Fruit fly (Drosophila melanogaster) whole organism, embryonic: ENCODE measurements around the gene Kmn1.

Experiments
- CG10321 ChIP-seq: fragments of 200-800 bp; sonication (Bioruptor generic); IDR thresholded peaks from 2 replicates; pipeline ENCODE4 v1.3.6; 2022; ENCODE audit warnings: missing biosample characterization, missing genetic modification characterization
- CG11398 ChIP-seq: fragments of 200-800 bp; sonication (Bioruptor generic); optimal IDR thresholded peaks from 2 replicates; lab custom pipeline; 2016; ENCODE audit warnings: missing biosample characterization, missing genetic modification characterization
- CG14050 ChIP-seq: fragments of 200-800 bp; sonication (Bioruptor generic); IDR thresholded peaks from 3 replicates; pipeline ENCODE4 v1.3.6; 2022; ENCODE audit warnings: missing biosample characterization, missing genetic modification characterization
- CG1529 ChIP-seq: fragments of 200-800 bp; sonication (Bioruptor generic); optimal IDR thresholded peaks from 3 replicates; lab custom pipeline; 2018; ENCODE audit warnings: missing biosample characterization, missing genetic modification characterization
- CG15696 ChIP-seq: fragments of 200-800 bp; sonication (Bioruptor generic); optimal IDR thresholded peaks from 2 replicates; lab custom pipeline; 2019; ENCODE audit warnings: missing biosample characterization, mild to moderate bottlenecking, missing genetic modification characterization, moderate library complexity
- CG16815 ChIP-seq: fragments of 200-800 bp; sonication (Bioruptor generic); optimal IDR thresholded peaks from 3 replicates; lab custom pipeline; 2017; ENCODE audit warnings: missing biosample characterization, mild to moderate bottlenecking, missing genetic modification characterization
- CG17186 ChIP-seq: fragments of 200-800 bp; sonication (Bioruptor generic); optimal IDR thresholded peaks from 3 replicates; lab custom pipeline; 2017; ENCODE audit warnings: missing biosample characterization, missing genetic modification reagents, missing genetic modification characterization
- CG17359 ChIP-seq: fragments of 200-800 bp; sonication (Bioruptor generic); optimal IDR thresholded peaks from 3 replicates; lab custom pipeline; 2018; ENCODE audit warnings: missing biosample characterization, mild to moderate bottlenecking, missing genetic modification characterization, moderate library complexity
- CG17568 ChIP-seq: fragments of 200-800 bp; sonication (Bioruptor generic); optimal IDR thresholded peaks from 2 replicates; lab custom pipeline; 2018; ENCODE audit warnings: missing biosample characterization, mild to moderate bottlenecking, missing genetic modification characterization, moderate library complexity
- CG18011 ChIP-seq: fragments of 200-800 bp; sonication (Bioruptor generic); optimal IDR thresholded peaks from 2 replicates; lab custom pipeline; 2017; ENCODE audit warnings: missing biosample characterization, missing genetic modification characterization, mild to moderate bottlenecking, moderate library complexity, missing genotype
- CG18764 ChIP-seq: fragments of 200-800 bp; sonication (Bioruptor generic); optimal IDR thresholded peaks from 3 replicates; lab custom pipeline; 2016; ENCODE audit warnings: missing biosample characterization, missing genetic modification characterization
- CG33213 ChIP-seq: fragments of 200-800 bp; sonication (Bioruptor generic); optimal IDR thresholded peaks from 3 replicates; lab custom pipeline; 2016; ENCODE audit warnings: missing biosample characterization, missing genetic modification characterization
- CG4707 ChIP-seq: fragments of 200-800 bp; sonication (Bioruptor generic); optimal IDR thresholded peaks from 2 replicates; lab custom pipeline; 2018; ENCODE audit warnings: missing biosample characterization, mild to moderate bottlenecking, missing genetic modification characterization, moderate library complexity
- CG8478 ChIP-seq: fragments of >200 bp; optimal IDR thresholded peaks from 2 replicates; lab custom pipeline; 2018
- Camta ChIP-seq: fragments of 200-800 bp; sonication (Bioruptor generic); optimal IDR thresholded peaks from 2 replicates; lab custom pipeline; 2016; ENCODE audit warnings: missing biosample characterization, missing genetic modification characterization
- Dip2 ChIP-seq: fragments of 200-800 bp; sonication (Bioruptor generic); IDR thresholded peaks from 2 replicates; pipeline ENCODE4 v1.3.6; 2022; ENCODE audit warnings: missing biosample characterization, missing genetic modification characterization
- Dref ChIP-seq: fragments of 200-800 bp; sonication (Bioruptor generic); IDR thresholded peaks from 2 replicates; pipeline ENCODE4 v1.3.6; 2022; ENCODE audit warnings: missing biosample characterization, missing genetic modification characterization
- Elba2 ChIP-seq: fragments of 200-800 bp; sonication (Bioruptor generic); optimal IDR thresholded peaks from 3 replicates; lab custom pipeline; 2016; ENCODE audit warnings: missing biosample characterization, missing genetic modification characterization
- Ets65A ChIP-seq: fragments of 200-800 bp; sonication (Bioruptor generic); peaks from one replicate; lab custom pipeline; 2016; ENCODE audit warnings: missing biosample characterization, missing genetic modification characterization
- Fer3 ChIP-seq: fragments of 200-800 bp; sonication (Bioruptor generic); optimal IDR thresholded peaks from 2 replicates; lab custom pipeline; 2018; ENCODE audit warnings: missing biosample characterization, mild to moderate bottlenecking, missing genetic modification characterization, moderate library complexity
- Hmr ChIP-seq: fragments of 200-800 bp; sonication (Bioruptor generic); optimal IDR thresholded peaks from 3 replicates; lab custom pipeline; 2017; ENCODE audit warnings: mild to moderate bottlenecking, missing biosample characterization, missing genetic modification reagents, missing genetic modification characterization
- Hsf ChIP-seq: fragments of 200-800 bp; sonication (Bioruptor generic); optimal IDR thresholded peaks from 3 replicates; lab custom pipeline; 2016; ENCODE audit warnings: missing biosample characterization, missing genetic modification characterization
- Sox102F ChIP-seq: fragments of 200-800 bp; sonication (Bioruptor generic); optimal IDR thresholded peaks from 2 replicates; lab custom pipeline; 2018; ENCODE audit warnings: missing biosample characterization, mild to moderate bottlenecking, missing genetic modification characterization, moderate library complexity
- Spps ChIP-seq: fragments of 200-800 bp; sonication (Bioruptor generic); optimal IDR thresholded peaks from 2 replicates; lab custom pipeline; 2018; ENCODE audit warnings: missing biosample characterization, mild to moderate bottlenecking, missing genetic modification characterization
- Trl ChIP-seq, 3 experiments: fragments of >200 bp in 2 of 3; fragments of 200-800 bp in 1 of 3; sonication (Bioruptor generic) in 1 of 3; optimal IDR thresholded peaks; 2 replicates in 1 of 3; 3 replicates in 2 of 3; lab custom pipeline; 2016 to 2017; ENCODE audit warnings: missing biosample characterization in 1 of 3, missing genetic modification characterization in 1 of 3
- Xrp1 ChIP-seq: fragments of 200-800 bp; sonication (Bioruptor generic); IDR thresholded peaks from 2 replicates; pipeline ENCODE4 v1.3.6; 2022; ENCODE audit warnings: missing biosample characterization, missing genetic modification characterization
- bbx ChIP-seq: fragments of 200-800 bp; sonication (Bioruptor generic); IDR thresholded peaks from 2 replicates; pipeline ENCODE4 v1.3.6; 2022; ENCODE audit warnings: missing biosample characterization, missing genetic modification characterization; ENCODE audit not compliant: partially characterized antibody
- corto ChIP-seq: fragments of 200-800 bp; sonication (Bioruptor generic); optimal IDR thresholded peaks from 2 replicates; lab custom pipeline; 2016; ENCODE audit warnings: missing biosample characterization, mild to moderate bottlenecking, missing genetic modification characterization, moderate library complexity
- crol ChIP-seq: fragments of 200-800 bp; sonication (Bioruptor generic); IDR thresholded peaks from 2 replicates; pipeline ENCODE4 v1.3.6; 2022; ENCODE audit warnings: missing biosample characterization, missing genetic modification characterization
- dan ChIP-seq: fragments of 200-800 bp; sonication (Bioruptor generic); IDR thresholded peaks from 2 replicates; pipeline ENCODE4 v1.3.6; 2022; ENCODE audit warnings: missing biosample characterization, missing genetic modification characterization
- emc ChIP-seq: fragments of 200-800 bp; sonication (Bioruptor generic); optimal IDR thresholded peaks from 2 replicates; lab custom pipeline; 2016; ENCODE audit warnings: missing biosample characterization, missing genetic modification characterization
- eve ChIP-seq, 2 experiments: fragments of >200 bp; optimal IDR thresholded peaks; 2 replicates each; lab custom pipeline; 2017; ENCODE audit warnings: missing biosample characterization in 2 of 2, missing genetic modification characterization in 2 of 2
- exex ChIP-seq: fragments of 200-800 bp; sonication (Bioruptor generic); optimal IDR thresholded peaks from 4 replicates; lab custom pipeline; 2018; ENCODE audit warnings: missing biosample characterization, mild to moderate bottlenecking, missing genetic modification characterization, moderate library complexity
- hbn ChIP-seq: fragments of 200-800 bp; sonication (Bioruptor generic); IDR thresholded peaks from 2 replicates; pipeline ENCODE4 v1.3.6; 2022; ENCODE audit warnings: missing biosample characterization, missing genetic modification characterization; ENCODE audit not compliant: partially characterized antibody
- jigr1 ChIP-seq: fragments of 200-800 bp; sonication (Bioruptor generic); IDR thresholded peaks from 3 replicates; pipeline ENCODE4 v1.3.6; 2022; ENCODE audit warnings: missing biosample characterization, missing genetic modification characterization
- klu ChIP-seq: fragments of 200-800 bp; sonication (Bioruptor generic); IDR thresholded peaks from 2 replicates; pipeline ENCODE4 v1.3.6; 2022; ENCODE audit warnings: missing biosample characterization, missing genetic modification characterization
- lilli ChIP-seq: fragments of 200-800 bp; sonication (Bioruptor generic); optimal IDR thresholded peaks from 3 replicates; lab custom pipeline; 2016; ENCODE audit warnings: missing biosample characterization, missing genetic modification characterization
- lola ChIP-seq, 3 experiments: fragments of >200 bp in 2 of 3; fragments of 200-800 bp in 1 of 3; sonication (Bioruptor generic) in 1 of 3; optimal IDR thresholded peaks; 2 replicates each; lab custom pipeline; 2017 to 2019; ENCODE audit warnings: missing biosample characterization in 3 of 3, missing genetic modification characterization in 3 of 3, mild to moderate bottlenecking in 1 of 3, moderate library complexity in 1 of 3
- nom ChIP-seq: fragments of 200-800 bp; sonication (Bioruptor generic); optimal IDR thresholded peaks from 2 replicates; lab custom pipeline; 2017; ENCODE audit warnings: missing biosample characterization, missing genetic modification characterization, mild to moderate bottlenecking, moderate library complexity, missing genetic modification reagents
- odd ChIP-seq: fragments of 200-800 bp; sonication (Bioruptor generic); optimal IDR thresholded peaks from 2 replicates; lab custom pipeline; 2017; ENCODE audit warnings: missing biosample characterization, mild to moderate bottlenecking, missing genetic modification characterization
- pan ChIP-seq, 4 experiments: fragments of >200 bp in 3 of 4; fragments of 200-800 bp in 1 of 4; sonication (Bioruptor generic) in 1 of 4; optimal IDR thresholded peaks in 3 of 4; IDR thresholded peaks in 1 of 4; 2 replicates each; pipeline versions ENCODE4 v1.3.6 to Lab custom; 2017 to 2022; ENCODE audit warnings: missing biosample characterization in 2 of 4, missing genetic modification characterization in 2 of 4, mixed read lengths in 1 of 4
- sisA ChIP-seq: fragments of 200-800 bp; sonication (Bioruptor generic); IDR thresholded peaks from 2 replicates; pipeline ENCODE4 v1.3.6; 2022; ENCODE audit warnings: missing biosample characterization, missing genetic modification characterization
- sug ChIP-seq: fragments of 200-800 bp; optimal IDR thresholded peaks from 2 replicates; lab custom pipeline; 2019; ENCODE audit warnings: missing biosample characterization, mild to moderate bottlenecking, missing genetic modification characterization, moderate library complexity
- tll ChIP-seq, 2 experiments: fragments of 200-800 bp in 1 of 2; fragments of >200 bp in 1 of 2; sonication (Bioruptor generic) in 1 of 2; optimal IDR thresholded peaks; 2 replicates each; lab custom pipeline; 2017 to 2019; ENCODE audit warnings: missing biosample characterization in 2 of 2, missing genetic modification characterization in 2 of 2, mild to moderate bottlenecking in 1 of 2, moderate library complexity in 1 of 2
- toy ChIP-seq: fragments of 200-800 bp; sonication (Bioruptor generic); IDR thresholded peaks from 2 replicates; pipeline ENCODE4 v1.3.6; 2022; ENCODE audit warnings: missing biosample characterization, missing genetic modification characterization
- trem ChIP-seq: fragments of 200-800 bp; optimal IDR thresholded peaks from 3 replicates; lab custom pipeline; 2019; ENCODE audit warnings: missing biosample characterization, mild to moderate bottlenecking, missing genetic modification characterization, moderate library complexity
- unpg ChIP-seq: fragments of 200-800 bp; sonication (Bioruptor generic); optimal IDR thresholded peaks from 3 replicates; lab custom pipeline; 2018; ENCODE audit warnings: missing biosample characterization, mild to moderate bottlenecking, missing genetic modification characterization, moderate library complexity
- vfl ChIP-seq: fragments of 200-800 bp; sonication (Bioruptor generic); optimal IDR thresholded peaks from 2 replicates; lab custom pipeline; 2016; ENCODE audit warnings: missing biosample characterization, missing genetic modification characterization
- z ChIP-seq: fragments of 200-800 bp; sonication (Bioruptor generic); IDR thresholded peaks from 3 replicates; pipeline ENCODE4 v1.3.6; 2022; ENCODE audit warnings: missing biosample characterization, missing genetic modification characterization

The Kmn1 gene

DNA sequence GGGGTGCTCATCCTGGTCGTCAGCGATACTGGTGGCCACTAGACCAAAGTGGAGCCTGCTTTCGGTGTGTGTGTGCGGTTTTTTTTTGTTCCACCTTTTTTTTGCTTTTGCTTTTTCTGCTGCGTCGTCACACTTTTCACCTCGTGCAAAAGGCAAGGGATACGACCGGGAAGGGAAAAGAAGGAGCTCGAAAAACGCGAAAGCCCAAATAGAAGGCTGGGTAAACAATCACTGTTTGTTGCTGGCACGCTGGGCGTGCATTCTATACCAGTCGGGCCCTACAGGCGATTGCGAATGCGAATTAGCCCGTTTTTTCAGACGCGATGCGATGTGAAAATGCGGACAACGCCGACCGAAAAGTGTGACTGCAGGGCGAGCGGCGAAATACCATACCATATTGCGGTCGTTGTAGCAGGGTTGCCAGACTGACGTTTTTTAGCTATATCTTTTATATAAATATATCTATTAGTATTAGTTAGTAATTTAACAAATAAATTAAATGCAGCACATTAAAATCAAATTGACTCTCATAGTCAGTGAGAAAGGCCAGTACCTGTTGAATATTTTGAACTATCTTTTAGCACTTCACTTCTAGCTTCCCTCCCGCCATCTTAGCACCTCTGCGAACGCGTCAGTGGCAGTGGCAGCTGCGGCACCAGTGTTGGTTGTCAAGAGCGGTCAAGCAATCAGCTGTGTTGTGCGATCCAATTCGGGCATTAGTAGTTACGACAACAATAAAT is 2.1 kb downstream of the Kmn1 start, which contains the start of the genes Polr2A and CG11699 (continued):
- no peak for TF ChIP-seq jigr1 (GFP tag; lab: Robert Waterston, UW)
- no peak for TF ChIP-seq Trl (optimal IDR thresholded peaks at IDR 0.05; lab: Kevin White, UChicago)
- TF ChIP-seq Trl (GFP tag; optimal IDR thresholded peaks at IDR 0.05; lab: Kevin White, UChicago) = peak; percentile 6
- no peak for TF ChIP-seq emc (GFP tag; lab: Kevin White, UChicago)
- no peak for TF ChIP-seq CG8478 (lab: Kevin White, UChicago)
- TF ChIP-seq sug (tag; lab: Kevin White, UChicago) = peak; percentile 75
- no peak for TF ChIP-seq dan (GFP tag; lab: Robert Waterston, UW)
- TF ChIP-seq odd (GFP tag; lab: Kevin White, UChicago) = no peak
- TF ChIP-seq Dip2 (GFP tag; lab: Robert Waterston, UW) = no peak
- TF ChIP-seq sisA (GFP tag; lab: Robert Waterston, UW) = peak; percentile 43
- TF ChIP-seq tll (GFP tag; optimal IDR thresholded peaks at IDR 0.05; lab: Kevin White, UChicago) = peak in 1 of 2 experiments; percentile 47
- peak; percentile 41 for TF ChIP-seq lilli (GFP tag; lab: Kevin White, UChicago)
- no peak for TF ChIP-seq Spps (tag; lab: Kevin White, UChicago)
- no peak for TF ChIP-seq CG14050 (GFP tag; lab: Robert Waterston, UW)
- no peak for TF ChIP-seq pan (optimal IDR thresholded peaks at IDR 0.05; lab: Kevin White, UChicago)
- no peak for TF ChIP-seq pan (GFP tag; optimal IDR thresholded peaks at IDR 0.05 in 1 of 2, IDR thresholded peaks at IDR 0.05 in 1 of 2)
- TF ChIP-seq crol = no peak
- TF ChIP-seq eve (GFP tag; optimal IDR thresholded peaks at IDR 0.05; lab: Kevin White, UChicago) = no peak
- no peak for TF ChIP-seq CG16815 (GFP tag; lab: Kevin White, UChicago)
- no peak for TF ChIP-seq Camta
- no peak for TF ChIP-seq CG18011 (GFP tag; lab: Kevin White, UChicago)
- peak; percentile 38 for TF ChIP-seq CG17186 (GFP tag; lab: Kevin White, UChicago)
- TF ChIP-seq trem (tag; lab: Kevin White, UChicago) = peak; percentile 63
- TF ChIP-seq CG18764 (GFP tag; lab: Kevin White, UChicago) = no peak
- TF ChIP-seq bbx (GFP tag; lab: Robert Waterston, UW) = no peak; the same call in 1 of the 2 replicates
- no peak for TF ChIP-seq klu
- TF ChIP-seq Sox102F = no peak
- peak; percentile 81 for TF ChIP-seq Ets65A (GFP tag; lab: Kevin White, UChicago)
- no peak for TF ChIP-seq Elba2 (GFP tag; lab: Kevin White, UChicago)
- TF ChIP-seq vfl (GFP tag; lab: Kevin White, UChicago) = no peak
- TF ChIP-seq nom (GFP tag; lab: Kevin White, UChicago) = peak; percentile 76
- no peak for TF ChIP-seq CG1529
- TF ChIP-seq CG11398 (GFP tag; lab: Kevin White, UChicago) = no peak
- TF ChIP-seq Xrp1 = 0 out of 2 replicates have a peak, but pooled peaks have one; percentile 26
- TF ChIP-seq Hmr (GFP tag; lab: Kevin White, UChicago) = no peak
- TF ChIP-seq CG33213 = no peak
- TF ChIP-seq CG15696 (tag; lab: Kevin White, UChicago) = peak; percentile 56
- no peak for TF ChIP-seq toy
- no peak for TF ChIP-seq CG10321 (GFP tag; lab: Robert Waterston, UW)
- TF ChIP-seq CG4707 (GFP tag; lab: Kevin White, UChicago) = no peak
- no peak for TF ChIP-seq Dref
- TF ChIP-seq hbn (GFP tag; lab: Robert Waterston, UW) = no peak
- TF ChIP-seq CG17568 (GFP tag; lab: Kevin White, UChicago) = no peak
- peak; percentile 8 for TF ChIP-seq CG17359
- peak; percentile 17 for TF ChIP-seq Fer3 (tag; lab: Kevin White, UChicago)
- TF ChIP-seq z (GFP tag; lab: Robert Waterston, UW) = no peak
- peak; percentile 2 for TF ChIP-seq unpg (GFP tag; lab: Kevin White, UChicago)
- TF ChIP-seq exex = no peak
- TF ChIP-seq lola (GFP tag; optimal IDR thresholded peaks at IDR 0.05; lab: Kevin White, UChicago) = peak in 1 of 3 experiments; percentile 31
- no peak for TF ChIP-seq corto (GFP tag; lab: Kevin White, UChicago)
- no peak for TF ChIP-seq Hsf (GFP tag; lab: Kevin White, UChicago)
